Worm (Caenorhabditis elegans) whole organism, L2 larva: ENCODE measurements around the gene cey-4.

Source experiments
- egl-27 ChIP-seq: sonication (generic microtip); optimal IDR thresholded peaks from 3 replicates; lab custom pipeline; 2017; ENCODE audit warnings: missing biosample characterization, missing genetic modification reagents, missing genetic modification characterization
- lsy-2 ChIP-seq, 2 experiments: fragments of 150-350 bp in 1 of 2; sonication (generic microtip) in 1 of 2; optimal IDR thresholded peaks; 2 replicates each; lab custom pipeline; 2014 to 2017; ENCODE audit warnings: missing biosample characterization in 2 of 2, missing genetic modification characterization in 2 of 2

DNA sequence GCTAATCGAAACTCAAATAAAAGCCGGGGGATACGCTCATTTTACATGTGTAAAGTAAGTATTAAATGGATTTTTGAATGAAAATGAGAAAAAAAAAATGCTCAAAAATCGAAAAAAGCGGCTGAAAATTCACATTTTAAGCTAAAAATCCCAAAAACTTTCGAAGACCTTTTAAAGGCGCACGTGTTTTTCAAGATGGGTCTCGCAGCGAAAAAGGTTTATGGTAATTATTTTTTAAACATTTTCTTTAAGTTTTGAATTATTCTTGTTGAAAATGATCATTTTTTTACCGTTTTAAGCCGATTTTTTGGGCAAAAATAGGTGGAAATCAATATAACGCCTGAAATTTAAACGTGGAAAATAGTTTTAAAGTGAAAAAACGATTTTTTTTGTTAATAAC is 1.7 kb upstream of the cey-4 start:
- TF ChIP-seq lsy-2 (tag; optimal IDR thresholded peaks at IDR 0.05; lab: Kevin White, UChicago) (no peak), egl-27 (no peak)
